Fruit fly (Drosophila melanogaster) whole organism, embryonic: ENCODE measurements around the gene Atg13.

Source experiments
- Ada2b ChIP-seq: fragments of 200-800 bp; sonication (Bioruptor generic); IDR thresholded peaks from 2 replicates; pipeline ENCODE4 v1.3.6; 2022; ENCODE audit warnings: missing biosample characterization, missing genetic modification characterization
- CG10654 ChIP-seq: fragments of 200-800 bp; sonication (Bioruptor generic); optimal IDR thresholded peaks from 2 replicates; lab custom pipeline; 2016; ENCODE audit warnings: missing biosample characterization, missing genetic modification characterization
- CG11085 ChIP-seq: fragments of 200-800 bp; sonication (Bioruptor generic); IDR thresholded peaks from 2 replicates; pipeline ENCODE4 v1.3.6; 2022; ENCODE audit warnings: missing biosample characterization, missing genetic modification characterization
- CG11456 ChIP-seq: fragments of 200-800 bp; sonication (Bioruptor generic); IDR thresholded peaks from 3 replicates; pipeline ENCODE4 v1.3.6; 2022; ENCODE audit warnings: missing biosample characterization, missing genetic modification characterization
- CG11560 ChIP-seq: fragments of 200-800 bp; sonication (Bioruptor generic); IDR thresholded peaks from 3 replicates; pipeline ENCODE4 v1.3.6; 2022; ENCODE audit warnings: missing biosample characterization, missing genetic modification characterization
- CG12391 ChIP-seq: fragments of 200-800 bp; sonication (Bioruptor generic); optimal IDR thresholded peaks from 3 replicates; lab custom pipeline; 2018; ENCODE audit warnings: missing biosample characterization, mild to moderate bottlenecking, missing genetic modification characterization, moderate library complexity
- CG12744 ChIP-seq: fragments of 200-800 bp; sonication (Bioruptor generic); optimal IDR thresholded peaks from 2 replicates; lab custom pipeline; 2016; ENCODE audit warnings: missing biosample characterization, missing genetic modification characterization
- CG13123 ChIP-seq: fragments of 200-800 bp; sonication (Bioruptor generic); optimal IDR thresholded peaks from 2 replicates; lab custom pipeline; 2016; ENCODE audit warnings: missing biosample characterization, missing genetic modification characterization
- CG14014 ChIP-seq: fragments of 200-800 bp; sonication (Bioruptor generic); IDR thresholded peaks from 2 replicates; pipeline ENCODE4 v1.3.6; 2022; ENCODE audit warnings: missing biosample characterization, missing genetic modification characterization
- CG17912 ChIP-seq: fragments of 200-800 bp; sonication (Bioruptor generic); optimal IDR thresholded peaks from 2 replicates; lab custom pipeline; 2018; ENCODE audit warnings: missing biosample characterization, mild to moderate bottlenecking, missing genetic modification characterization
- CG18011 ChIP-seq: fragments of 200-800 bp; sonication (Bioruptor generic); optimal IDR thresholded peaks from 2 replicates; lab custom pipeline; 2017; ENCODE audit warnings: missing biosample characterization, missing genetic modification characterization, mild to moderate bottlenecking, moderate library complexity, missing genotype
- CG2199 ChIP-seq: fragments of 200-800 bp; sonication (Bioruptor generic); IDR thresholded peaks from 3 replicates; pipeline ENCODE4 v1.3.6; 2022; ENCODE audit warnings: missing biosample characterization, missing genetic modification characterization
- CG3065 ChIP-seq: fragments of 200-800 bp; sonication (Bioruptor generic); optimal IDR thresholded peaks from 2 replicates; lab custom pipeline; 2016; ENCODE audit warnings: missing biosample characterization, missing genetic modification characterization
- CG31365 ChIP-seq: fragments of 200-800 bp; sonication (Bioruptor generic); optimal IDR thresholded peaks from 2 replicates; lab custom pipeline; 2018; ENCODE audit warnings: missing biosample characterization, mild to moderate bottlenecking, missing genetic modification characterization
- CG3838 ChIP-seq: fragments of 200-800 bp; sonication (Bioruptor generic); optimal IDR thresholded peaks from 3 replicates; lab custom pipeline; 2016; ENCODE audit warnings: missing biosample characterization, missing genetic modification characterization
- CG4404 ChIP-seq: fragments of 200-800 bp; sonication (Bioruptor generic); IDR thresholded peaks from 2 replicates; pipeline ENCODE4 v1.3.6; 2022; ENCODE audit warnings: missing biosample characterization, missing genetic modification characterization
- CG4707 ChIP-seq: fragments of 200-800 bp; sonication (Bioruptor generic); optimal IDR thresholded peaks from 2 replicates; lab custom pipeline; 2018; ENCODE audit warnings: missing biosample characterization, mild to moderate bottlenecking, missing genetic modification characterization, moderate library complexity
- CG4730 ChIP-seq: fragments of 200-800 bp; sonication (Bioruptor generic); IDR thresholded peaks from 2 replicates; pipeline ENCODE4 v1.3.6; 2022; ENCODE audit warnings: missing biosample characterization, missing genetic modification characterization
- CG5245 ChIP-seq: fragments of 200-800 bp; sonication (Bioruptor generic); optimal IDR thresholded peaks from 3 replicates; lab custom pipeline; 2016; ENCODE audit warnings: missing biosample characterization, missing genetic modification characterization
- CG7963 ChIP-seq: fragments of 200-800 bp; sonication (Bioruptor generic); IDR thresholded peaks from 3 replicates; pipeline ENCODE4 v1.3.6; 2022; ENCODE audit warnings: missing biosample characterization, missing genetic modification characterization; ENCODE audit not compliant: partially characterized antibody
- CG7987 ChIP-seq: fragments of 200-800 bp; sonication (Bioruptor generic); optimal IDR thresholded peaks from 2 replicates; lab custom pipeline; 2018; ENCODE audit warnings: missing biosample characterization, mild to moderate bottlenecking, missing genetic modification characterization, moderate library complexity
- CG9797 ChIP-seq: fragments of 200-800 bp; sonication (Bioruptor generic); optimal IDR thresholded peaks from 3 replicates; lab custom pipeline; 2018; ENCODE audit warnings: missing biosample characterization, mild to moderate bottlenecking, missing genetic modification characterization
- CG9817 ChIP-seq: fragments of 200-800 bp; sonication (Bioruptor generic); optimal IDR thresholded peaks from 2 replicates; lab custom pipeline; 2018; ENCODE audit warnings: missing biosample characterization, mild to moderate bottlenecking, missing genetic modification characterization, moderate library complexity
- CG9932 ChIP-seq: fragments of 200-800 bp; sonication (Bioruptor generic); IDR thresholded peaks from 2 replicates; pipeline ENCODE4 v1.3.6; 2022; ENCODE audit warnings: missing biosample characterization, missing genetic modification characterization
- Camta ChIP-seq: fragments of 200-800 bp; sonication (Bioruptor generic); optimal IDR thresholded peaks from 2 replicates; lab custom pipeline; 2016; ENCODE audit warnings: missing biosample characterization, missing genetic modification characterization
- D19A ChIP-seq: fragments of 200-800 bp; optimal IDR thresholded peaks from 3 replicates; lab custom pipeline; 2019; ENCODE audit warnings: missing biosample characterization, mild to moderate bottlenecking, missing genetic modification characterization, moderate library complexity
- Dad ChIP-seq: fragments of 200-800 bp; sonication (Bioruptor generic); optimal IDR thresholded peaks from 3 replicates; lab custom pipeline; 2016; ENCODE audit warnings: missing biosample characterization, missing genetic modification characterization
- Dbx ChIP-seq: fragments of 200-800 bp; sonication (Bioruptor generic); IDR thresholded peaks from 3 replicates; pipeline ENCODE4 v1.3.6; 2022; ENCODE audit warnings: missing biosample characterization, missing genetic modification characterization
- E2f1 ChIP-seq: fragments of 200-800 bp; sonication (Bioruptor generic); IDR thresholded peaks from 2 replicates; pipeline ENCODE4 v1.3.6; 2022; ENCODE audit warnings: missing biosample characterization, missing genetic modification characterization
- HmgZ ChIP-seq: fragments of 200-800 bp; sonication (Bioruptor generic); optimal IDR thresholded peaks from 2 replicates; lab custom pipeline; 2018; ENCODE audit warnings: missing biosample characterization, mild to moderate bottlenecking, missing genetic modification characterization
- Med ChIP-seq: fragments of 200-800 bp; sonication (Bioruptor generic); peaks from one replicate; lab custom pipeline; 2016; ENCODE audit warnings: missing biosample characterization, missing genetic modification characterization, mild to moderate bottlenecking, inconsistent platforms, moderate library complexity
- Meics ChIP-seq: fragments of 200-800 bp; sonication (Bioruptor generic); optimal IDR thresholded peaks from 2 replicates; lab custom pipeline; 2017; ENCODE audit warnings: missing biosample characterization, mild to moderate bottlenecking, missing genetic modification characterization
- Neu2 ChIP-seq: fragments of 200-800 bp; sonication (Bioruptor generic); optimal IDR thresholded peaks from 3 replicates; lab custom pipeline; 2016; ENCODE audit warnings: missing biosample characterization, missing genetic modification characterization, borderline replicate concordance
- Opbp ChIP-seq: fragments of 200-800 bp; sonication (Bioruptor generic); IDR thresholded peaks from 3 replicates; pipeline ENCODE4 v1.3.6; 2022; ENCODE audit warnings: missing biosample characterization, missing genetic modification characterization; ENCODE audit not compliant: partially characterized antibody
- Stat92E ChIP-seq, 3 experiments: fragments of >200 bp in 2 of 3; fragments of 200-800 bp in 1 of 3; sonication (Bioruptor generic) in 1 of 3; optimal IDR thresholded peaks; 2 replicates each; lab custom pipeline; 2017 to 2019; ENCODE audit warnings: missing biosample characterization in 3 of 3, missing genetic modification characterization in 3 of 3, mild to moderate bottlenecking in 1 of 3, moderate library complexity in 1 of 3
- az2 ChIP-seq: fragments of 200-800 bp; sonication (Bioruptor generic); optimal IDR thresholded peaks from 3 replicates; lab custom pipeline; 2016; ENCODE audit warnings: missing biosample characterization, missing genetic modification characterization
- disco-r ChIP-seq: fragments of 200-800 bp; sonication (Bioruptor generic); optimal IDR thresholded peaks from 2 replicates; lab custom pipeline; 2016; ENCODE audit warnings: missing biosample characterization, missing genetic modification characterization
- dm ChIP-seq: fragments of 200-800 bp; sonication (Bioruptor generic); optimal IDR thresholded peaks from 3 replicates; lab custom pipeline; 2016; ENCODE audit warnings: missing biosample characterization, missing genetic modification characterization
- dysf ChIP-seq: fragments of 200-800 bp; sonication (Bioruptor generic); IDR thresholded peaks from 3 replicates; pipeline ENCODE4 v1.3.6; 2022; ENCODE audit warnings: missing biosample characterization, missing genetic modification characterization
- esg ChIP-seq: fragments of 200-800 bp; sonication (Bioruptor generic); conservative IDR thresholded peaks from 2 replicates; pipeline ENCODE4 v1.3.6; 2022; ENCODE audit warnings: missing biosample characterization, missing genetic modification characterization
- fu2 ChIP-seq: fragments of 200-800 bp; sonication (Bioruptor generic); optimal IDR thresholded peaks from 2 replicates; lab custom pipeline; 2016; ENCODE audit warnings: missing biosample characterization, missing genetic modification characterization
- gt ChIP-seq: fragments of 200-800 bp; sonication (Bioruptor generic); IDR thresholded peaks from 2 replicates; pipeline ENCODE4 v1.3.6; 2022; ENCODE audit warnings: missing biosample characterization, missing genetic modification characterization
- hb ChIP-seq: fragments of 200-800 bp; sonication (Bioruptor generic); IDR thresholded peaks from 3 replicates; pipeline ENCODE4 v1.3.6; 2022; ENCODE audit warnings: missing biosample characterization, missing genetic modification characterization; ENCODE audit not compliant: partially characterized antibody
- lab ChIP-seq: fragments of 200-800 bp; sonication (Bioruptor generic); optimal IDR thresholded peaks from 3 replicates; lab custom pipeline; 2017; ENCODE audit warnings: missing biosample characterization, missing genetic modification characterization, mild to moderate bottlenecking, moderate library complexity, missing genetic modification reagents
- lola ChIP-seq, 3 experiments: fragments of >200 bp in 2 of 3; fragments of 200-800 bp in 1 of 3; sonication (Bioruptor generic) in 1 of 3; optimal IDR thresholded peaks; 2 replicates each; lab custom pipeline; 2017 to 2019; ENCODE audit warnings: missing biosample characterization in 3 of 3, missing genetic modification characterization in 3 of 3, mild to moderate bottlenecking in 1 of 3, moderate library complexity in 1 of 3
- nmo ChIP-seq: fragments of 200-800 bp; sonication (Bioruptor generic); optimal IDR thresholded peaks from 2 replicates; lab custom pipeline; 2018; ENCODE audit warnings: missing biosample characterization, mild to moderate bottlenecking, missing genetic modification characterization, moderate library complexity
- nom ChIP-seq: fragments of 200-800 bp; sonication (Bioruptor generic); optimal IDR thresholded peaks from 2 replicates; lab custom pipeline; 2017; ENCODE audit warnings: missing biosample characterization, missing genetic modification characterization, mild to moderate bottlenecking, moderate library complexity, missing genetic modification reagents
- org-1 ChIP-seq: fragments of 200-800 bp; sonication (Bioruptor generic); optimal IDR thresholded peaks from 2 replicates; lab custom pipeline; 2017; ENCODE audit warnings: missing biosample characterization, missing genetic modification characterization
- slp2 ChIP-seq: fragments of 200-800 bp; sonication (Bioruptor generic); optimal IDR thresholded peaks from 2 replicates; lab custom pipeline; 2016; ENCODE audit warnings: missing biosample characterization, missing genetic modification characterization
- sna ChIP-seq: fragments of 200-800 bp; sonication (Bioruptor generic); IDR thresholded peaks from 2 replicates; pipeline ENCODE4 v1.3.6; 2022; ENCODE audit warnings: missing biosample characterization, missing genetic modification characterization; ENCODE audit not compliant: partially characterized antibody
- zen ChIP-seq: fragments of 200-800 bp; sonication (Bioruptor generic); optimal IDR thresholded peaks from 3 replicates; lab custom pipeline; 2018; ENCODE audit warnings: missing biosample characterization, mild to moderate bottlenecking, missing genetic modification characterization, moderate library complexity

Gene Atg13

dm6 chr3R:8303848-8304247 is 45.8 kb upstream of the Atg13 start, which contains the start of gene nac (continued):
- no peak for TF ChIP-seq dysf (GFP tag; lab: Robert Waterston, UW)
- no peak for TF ChIP-seq CG18011 (GFP tag; lab: Kevin White, UChicago)
- TF ChIP-seq CG9817: no peak
- TF ChIP-seq nmo: no peak
- no peak for TF ChIP-seq CG11560 (tag; lab: Robert Waterston, UW)
- no peak for TF ChIP-seq CG3065
- TF ChIP-seq CG11085 (GFP tag; lab: Robert Waterston, UW): no peak
- no peak for TF ChIP-seq slp2 (GFP tag; lab: Kevin White, UChicago)
- TF ChIP-seq CG9932: peak; percentile 49
- no peak for TF ChIP-seq Camta
- TF ChIP-seq CG17912 (GFP tag; lab: Kevin White, UChicago): no peak
- no peak for TF ChIP-seq CG4404
- TF ChIP-seq CG12391 (tag; lab: Kevin White, UChicago): peak; percentile 17
- no peak for TF ChIP-seq CG31365 (tag; lab: Kevin White, UChicago)
- TF ChIP-seq E2f1: no peak
- 0 out of 2 replicates have a peak, but pooled peaks have one; percentile 16 for TF ChIP-seq sna
- peak; percentile 41 for TF ChIP-seq HmgZ (tag; lab: Kevin White, UChicago)
- no peak for TF ChIP-seq Opbp (GFP tag; lab: Robert Waterston, UW)
- TF ChIP-seq CG7963 (GFP tag; lab: Robert Waterston, UW): no peak
- no peak for TF ChIP-seq lola (GFP tag; optimal IDR thresholded peaks at IDR 0.05; lab: Kevin White, UChicago)
- TF ChIP-seq CG4707 (GFP tag; lab: Kevin White, UChicago): no peak
- no peak for TF ChIP-seq CG11456 (GFP tag; lab: Robert Waterston, UW)
- no peak for TF ChIP-seq org-1 (GFP tag; lab: Kevin White, UChicago)
- peak; percentile 6 for TF ChIP-seq nom (GFP tag; lab: Kevin White, UChicago)
- no peak for TF ChIP-seq fu2 (GFP tag; lab: Kevin White, UChicago)
- TF ChIP-seq az2 (GFP tag; lab: Kevin White, UChicago): no peak
- peak; percentile 79 for TF ChIP-seq Med (GFP tag; lab: Kevin White, UChicago)
- TF ChIP-seq Neu2: no peak
- peak; percentile 33 for TF ChIP-seq zen (tag; lab: Kevin White, UChicago)
- no peak for TF ChIP-seq dm
- TF ChIP-seq gt (GFP tag; lab: Robert Waterston, UW): no peak
- TF ChIP-seq CG14014 (GFP tag; lab: Robert Waterston, UW): peak; percentile 34; the same call in 1 of the 2 replicates
- TF ChIP-seq CG9797 (GFP tag; lab: Kevin White, UChicago): no peak
- no peak for TF ChIP-seq disco-r
- peak; percentile 12 for TF ChIP-seq CG7987 (GFP tag; lab: Kevin White, UChicago)
- TF ChIP-seq Dad (GFP tag; lab: Kevin White, UChicago): no peak
- no peak for TF ChIP-seq hb
- peak; percentile 26; the same call in 1 of the 3 replicates for TF ChIP-seq CG2199 (GFP tag; lab: Robert Waterston, UW)
- TF ChIP-seq esg (GFP tag; lab: Robert Waterston, UW): no peak
- peak; percentile 10 for TF ChIP-seq Meics
- no peak for TF ChIP-seq CG10654
- TF ChIP-seq Stat92E (GFP tag; optimal IDR thresholded peaks at IDR 0.05; lab: Kevin White, UChicago): no peak
- TF ChIP-seq Dbx: 0 out of 3 replicates have a peak, but pooled peaks have one; percentile 36
- TF ChIP-seq Ada2b (GFP tag; lab: Robert Waterston, UW): no peak
- TF ChIP-seq CG3838 (GFP tag; lab: Kevin White, UChicago): no peak
- no peak for TF ChIP-seq CG13123
- no peak for TF ChIP-seq CG4730 (GFP tag; lab: Robert Waterston, UW)
- no peak for TF ChIP-seq CG5245 (GFP tag; lab: Kevin White, UChicago)
- TF ChIP-seq D19A: peak; percentile 3
- no peak for TF ChIP-seq lab (GFP tag; lab: Kevin White, UChicago)
- TF ChIP-seq CG12744 (GFP tag; lab: Kevin White, UChicago): no peak
